Fruit fly (Drosophila melanogaster) whole organism: ENCODE data around the gene CG13711.

Experiments
- CG8478 ChIP-seq: fragments of >200 bp; optimal IDR thresholded peaks from 2 replicates; lab custom pipeline; 2018; ENCODE audit warnings: inconsistent platforms
- Dll ChIP-seq: fragments of >200 bp; optimal IDR thresholded peaks from 2 replicates; lab custom pipeline; 2017
- EcR ChIP-seq, 2 experiments: fragments of >200 bp; optimal IDR thresholded peaks; 2 replicates each; lab custom pipeline; 2017; ENCODE audit warnings: missing biosample characterization in 2 of 2, missing genetic modification characterization in 2 of 2, missing genetic modification reagents in 2 of 2
- pan ChIP-seq: fragments of >200 bp; optimal IDR thresholded peaks from 2 replicates; lab custom pipeline; 2017
- psq ChIP-seq: fragments of >200 bp; optimal IDR thresholded peaks from 2 replicates; lab custom pipeline; 2017
- usp ChIP-seq: fragments of >200 bp; optimal IDR thresholded peaks from 2 replicates; lab custom pipeline; 2017; ENCODE audit warnings: missing biosample characterization, missing genetic modification characterization, mixed read lengths

The CG13711 gene

dm6 chr3L:4757583-4757982 lies at the start of gene CG13711:
Gene CG13711 (plus strand): TSS chr3L:4757883.
- no peak for TF ChIP-seq EcR (GFP tag; optimal IDR thresholded peaks at IDR 0.05; lab: Kevin White, UChicago)
- no peak for TF ChIP-seq usp (GFP tag; lab: Kevin White, UChicago)
- TF ChIP-seq psq = no peak
- no peak for TF ChIP-seq Dll (lab: Kevin White, UChicago)
- TF ChIP-seq pan = no peak
- no peak for TF ChIP-seq CG8478

- TF ChIP-seq CG8478 = no peak
- TF ChIP-seq EcR (GFP tag; optimal IDR thresholded peaks at IDR 0.05; lab: Kevin White, UChicago) = no peak
- no peak for TF ChIP-seq usp (GFP tag; lab: Kevin White, UChicago)
- no peak for TF ChIP-seq psq
- TF ChIP-seq pan = no peak
- TF ChIP-seq Dll (lab: Kevin White, UChicago) = no peak
These were observed 49.1 kb upstream of the CG13711 start for dm6 chr3L:4708536-4708935.

- no peak for TF ChIP-seq usp (GFP tag; lab: Kevin White, UChicago)
- no peak for TF ChIP-seq psq
- no peak for TF ChIP-seq Dll (lab: Kevin White, UChicago)
These were observed 47.9 kb upstream of the CG13711 start, which contains the start of gene CG13712 for dm6 chr3L:4709790-4710189. Gene CG13712 (minus strand): TSS chr3L:4709890.

dm6 chr3L:4719743-4720142 lies 37.9 kb upstream of the CG13711 start:
- TF ChIP-seq EcR (GFP tag; optimal IDR thresholded peaks at IDR 0.05; lab: Kevin White, UChicago) = peak in 1 of 2 experiments; percentile 44
- TF ChIP-seq CG8478 = no peak
- no peak for TF ChIP-seq usp (GFP tag; lab: Kevin White, UChicago)
- TF ChIP-seq psq = no peak

- TF ChIP-seq usp (GFP tag; lab: Kevin White, UChicago) = no peak
- TF ChIP-seq pan = no peak
- no peak for TF ChIP-seq psq
- TF ChIP-seq Dll (lab: Kevin White, UChicago) = no peak
- TF ChIP-seq CG8478 = no peak
- no peak for TF ChIP-seq EcR (GFP tag; optimal IDR thresholded peaks at IDR 0.05; lab: Kevin White, UChicago)
These were observed 37.0 kb upstream of the CG13711 start for dm6 chr3L:4720510-4721157.

DNA sequence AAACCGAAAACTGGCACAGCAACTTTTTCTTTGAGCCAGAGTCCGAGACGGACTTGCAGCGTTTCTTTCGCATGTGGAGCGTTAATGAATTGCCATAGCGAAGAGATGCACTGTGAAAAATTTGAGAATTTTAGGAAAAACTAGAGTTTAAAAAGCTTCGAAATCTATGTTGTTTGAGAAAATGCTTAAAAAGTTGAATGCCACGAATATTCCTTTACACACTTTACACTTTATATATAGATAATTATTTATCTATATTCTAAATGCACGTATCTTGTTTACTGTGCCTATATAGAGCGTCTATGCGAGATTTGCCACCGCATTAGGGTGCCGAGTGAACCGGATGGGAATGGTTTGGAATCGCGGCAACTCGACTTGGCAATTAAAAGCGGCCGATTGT lies 35.8 kb upstream of the CG13711 start:
- TF ChIP-seq pan (no peak), usp (GFP tag; lab: Kevin White, UChicago) (no peak), psq (no peak), EcR (GFP tag; optimal IDR thresholded peaks at IDR 0.05; lab: Kevin White, UChicago) (no peak), Dll (lab: Kevin White, UChicago) (no peak), CG8478 (no peak)

dm6 chr3L:4729805-4730204 lies 27.9 kb upstream of the CG13711 start:
- TF ChIP-seq Dll (lab: Kevin White, UChicago) (no peak), psq (no peak), pan (no peak), EcR (GFP tag; optimal IDR thresholded peaks at IDR 0.05; lab: Kevin White, UChicago) (no peak), CG8478 (no peak)

DNA sequence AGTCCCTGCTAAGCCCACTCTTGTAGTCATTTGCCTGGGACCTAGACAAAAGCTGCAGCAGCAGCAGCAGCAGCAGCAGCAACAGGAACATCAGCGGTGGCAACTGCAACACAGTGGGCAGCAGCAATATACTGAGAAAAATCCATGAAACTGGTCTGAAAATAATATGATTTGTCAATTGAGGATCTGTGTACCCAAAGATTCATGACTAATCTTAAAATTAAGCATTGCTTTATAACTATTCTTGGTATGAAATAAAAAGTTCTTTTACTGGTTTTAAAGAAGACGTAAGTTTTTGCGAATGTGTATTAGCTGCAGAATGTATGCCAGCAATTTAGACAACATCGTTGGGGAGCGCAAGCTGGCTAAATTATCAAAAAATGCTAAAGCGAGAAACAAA lies 26.0 kb upstream of the CG13711 start:
- no peak for TF ChIP-seq pan
- no peak for TF ChIP-seq CG8478
- no peak for TF ChIP-seq EcR (GFP tag; optimal IDR thresholded peaks at IDR 0.05; lab: Kevin White, UChicago)
- no peak for TF ChIP-seq usp (GFP tag; lab: Kevin White, UChicago)
- TF ChIP-seq Dll (lab: Kevin White, UChicago) = no peak
- TF ChIP-seq psq = no peak

- TF ChIP-seq usp (GFP tag; lab: Kevin White, UChicago) = no peak
- TF ChIP-seq EcR (GFP tag; optimal IDR thresholded peaks at IDR 0.05; lab: Kevin White, UChicago) = no peak
- no peak for TF ChIP-seq CG8478
- no peak for TF ChIP-seq pan
- TF ChIP-seq psq = no peak
- no peak for TF ChIP-seq Dll (lab: Kevin White, UChicago)
These were observed 21.0 kb upstream of the CG13711 start for dm6 chr3L:4736643-4737042.

dm6 chr3L:4745143-4745542 lies 12.5 kb upstream of the CG13711 start:
- TF ChIP-seq usp (GFP tag; lab: Kevin White, UChicago) = no peak
- no peak for TF ChIP-seq CG8478
- TF ChIP-seq pan = no peak
- no peak for TF ChIP-seq Dll (lab: Kevin White, UChicago)
- no peak for TF ChIP-seq EcR (GFP tag; optimal IDR thresholded peaks at IDR 0.05; lab: Kevin White, UChicago)
- TF ChIP-seq psq = no peak

DNA sequence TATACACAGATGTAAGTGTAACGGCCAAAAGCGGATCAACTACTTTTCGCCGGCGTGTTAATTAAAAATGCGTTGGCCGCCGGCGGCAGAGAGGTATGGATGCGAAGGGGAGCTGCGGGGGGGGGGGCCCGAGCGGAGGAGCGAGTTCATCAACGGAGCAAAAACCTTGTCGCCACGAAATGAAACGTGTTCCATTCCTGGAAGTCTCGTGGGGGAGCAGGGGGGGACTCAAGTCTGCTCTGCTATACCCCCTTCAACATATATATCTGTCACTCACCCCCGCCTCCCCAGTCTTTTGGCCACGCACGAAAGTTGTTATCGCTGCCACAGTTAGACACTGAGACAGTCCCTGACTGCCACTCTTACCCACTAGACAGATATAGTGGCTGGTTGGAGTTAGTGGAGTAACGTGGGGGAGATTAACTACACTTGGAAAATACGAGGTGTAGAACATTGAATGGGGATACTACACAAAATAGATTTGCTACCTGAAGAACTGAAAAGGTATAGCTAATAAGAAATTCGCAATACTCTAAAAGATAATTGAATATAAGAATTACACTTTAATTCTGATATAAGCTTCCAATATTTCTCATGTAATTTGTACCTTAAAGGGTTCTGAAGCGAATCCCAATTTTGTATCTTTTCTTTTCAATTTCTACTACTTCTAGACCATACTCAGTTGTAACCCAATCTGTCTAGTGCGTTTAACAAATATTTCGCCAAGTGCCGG lies 10.4 kb upstream of the CG13711 start:
- TF ChIP-seq pan = no peak
- TF ChIP-seq EcR (GFP tag; optimal IDR thresholded peaks at IDR 0.05; lab: Kevin White, UChicago) = peak in 1 of 2 experiments; percentile 73

- TF ChIP-seq Dll (lab: Kevin White, UChicago) (no peak), psq (no peak)
These were observed 9.6 kb upstream of the CG13711 start for dm6 chr3L:4748053-4748452.

DNA sequence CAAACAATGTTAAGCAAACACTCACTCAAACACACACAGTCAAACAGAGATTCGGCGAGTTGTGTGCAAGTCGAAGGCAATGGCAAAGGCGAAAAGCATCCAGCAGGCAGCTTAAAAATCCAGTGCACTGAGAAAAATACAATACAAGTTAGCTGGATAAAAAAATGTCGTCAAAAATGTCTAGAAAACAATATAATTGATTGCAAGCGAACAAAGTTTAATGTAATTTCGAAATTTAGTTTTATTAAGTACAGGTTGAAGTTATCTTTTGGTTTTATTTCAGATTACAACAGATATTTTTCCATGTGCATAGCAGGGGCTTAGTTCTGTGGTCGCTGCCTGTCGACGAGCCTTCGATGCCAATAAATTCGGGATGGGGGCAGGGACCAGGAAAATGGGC lies 8.6 kb upstream of the CG13711 start:
- TF ChIP-seq EcR (GFP tag; optimal IDR thresholded peaks at IDR 0.05; lab: Kevin White, UChicago) (no peak), pan (no peak), CG8478 (no peak), usp (GFP tag; lab: Kevin White, UChicago) (no peak), Dll (lab: Kevin White, UChicago) (no peak), psq (no peak)
